Fruit fly (Drosophila melanogaster) whole organism, embryonic: Measurements from ENCODE around the gene CG8814.

Experiments
- Hey ChIP-seq: fragments of 200-800 bp; sonication (Bioruptor generic); optimal IDR thresholded peaks from 3 replicates; lab custom pipeline; 2018; ENCODE audit warnings: missing biosample characterization, mild to moderate bottlenecking, missing genetic modification characterization
- Ssrp ChIP-seq: fragments of 200-800 bp; sonication (Bioruptor generic); optimal IDR thresholded peaks from 2 replicates; lab custom pipeline; 2018; ENCODE audit warnings: missing biosample characterization, mild to moderate bottlenecking, missing genetic modification characterization, moderate library complexity
- lilli ChIP-seq: fragments of 200-800 bp; sonication (Bioruptor generic); optimal IDR thresholded peaks from 3 replicates; lab custom pipeline; 2016; ENCODE audit warnings: missing biosample characterization, missing genetic modification characterization

DNA sequence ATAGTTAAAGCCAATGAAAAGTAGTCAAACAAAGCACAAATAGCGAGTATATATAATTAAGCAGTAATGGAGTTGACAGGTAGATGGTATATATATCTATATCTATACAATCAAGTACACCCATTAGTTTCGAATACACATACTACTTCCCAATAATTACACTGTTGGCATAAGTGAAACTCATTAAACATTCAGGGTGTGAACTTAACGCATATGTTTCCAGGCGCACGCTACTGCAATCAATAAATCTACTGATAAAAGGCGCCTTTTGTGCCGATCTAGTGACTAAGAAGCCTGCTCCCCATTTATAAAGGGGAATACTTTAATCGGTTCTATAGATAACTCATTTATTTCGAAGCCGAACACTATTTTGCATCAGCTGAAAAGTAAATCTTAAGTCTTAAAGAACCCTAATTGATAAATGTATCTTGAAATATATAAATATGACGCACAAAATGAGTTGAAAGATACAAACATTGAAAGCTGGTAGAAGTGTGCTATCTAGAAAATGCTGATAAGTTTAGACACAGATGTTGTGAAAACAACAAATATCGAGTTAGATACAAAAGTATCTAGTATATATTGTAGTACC, 9.1 kb downstream of the CG8814 start:
- TF ChIP-seq lilli (GFP tag; lab: Kevin White, UChicago): no peak
- TF ChIP-seq Hey: no peak
- TF ChIP-seq Ssrp (tag; lab: Kevin White, UChicago): no peak
